Fruit fly (Drosophila melanogaster) Kc167 (cell line): Measurements from ENCODE around the gene MetRS-m.

Experiments used
- Myc ChIP-seq: fragments of >200 bp; optimal IDR thresholded peaks from 2 replicates; lab custom pipeline; 2017; ENCODE audit warnings: missing external identifiers
- Sin3A ChIP-seq: fragments of >200 bp; optimal IDR thresholded peaks from 2 replicates; lab custom pipeline; 2018; ENCODE audit warnings: missing external identifiers
- h ChIP-seq: fragments of >200 bp; optimal IDR thresholded peaks from 3 replicates; lab custom pipeline; 2018; ENCODE audit warnings: missing external identifiers
- insv ChIP-seq: fragments of >200 bp; optimal IDR thresholded peaks from 3 replicates; lab custom pipeline; 2018; ENCODE audit warnings: missing external identifiers
- psq ChIP-seq: fragments of >200 bp; optimal IDR thresholded peaks from 2 replicates; lab custom pipeline; 2017; ENCODE audit warnings: missing external identifiers
- ttk ChIP-seq: sonication (Bioruptor generic); optimal IDR thresholded peaks from 2 replicates; lab custom pipeline; 2017; ENCODE audit warnings: missing external identifiers

dm6 chr3R:14298078-14298896, 38.5 kb upstream of the MetRS-m start:
- no peak for TF ChIP-seq ttk
- no peak for TF ChIP-seq psq
- TF ChIP-seq Myc = no peak
- TF ChIP-seq Sin3A (lab: Kevin White, UChicago) = no peak
- no peak for TF ChIP-seq h (lab: Kevin White, UChicago)
- TF ChIP-seq insv (lab: Kevin White, UChicago) = no peak
